Worm (Caenorhabditis elegans) whole organism, young adult: ENCODE data around the gene Y46G5A.7.

Experiments used
- F37B4.10 ChIP-seq: fragments of 200-800 bp; sonication (Bioruptor generic); IDR thresholded peaks from 2 replicates; pipeline ENCODE4 v1.3.6; 2022; ENCODE audit warnings: missing genetic modification characterization, missing compliant biosample characterization
- Y95B8A.8 ChIP-seq: fragments of 200-800 bp; sonication (Bioruptor generic); IDR thresholded peaks from 2 replicates; pipeline ENCODE4 v1.3.6; 2022; ENCODE audit warnings: missing genetic modification reagents, missing genetic modification characterization, missing compliant biosample characterization
- hlh-12 ChIP-seq: sonication (generic microtip); optimal IDR thresholded peaks from 2 replicates; lab custom pipeline; 2016; ENCODE audit warnings: missing genetic modification characterization, missing compliant biosample characterization
- hlh-26 ChIP-seq: fragments of 200-800 bp; sonication (Bioruptor generic); conservative IDR thresholded peaks from 2 replicates; pipeline ENCODE4 v1.3.6; 2022; ENCODE audit warnings: missing genetic modification reagents, missing genetic modification characterization, missing compliant biosample characterization
- nfya-1 ChIP-seq: sonication (generic microtip); optimal IDR thresholded peaks from 2 replicates; lab custom pipeline; 2017; ENCODE audit warnings: antibody characterized with exemption, missing compliant biosample characterization, missing genetic modification characterization, borderline replicate concordance; ENCODE audit not compliant: insufficient read depth
- nhr-90 ChIP-seq: sonication (generic microtip); optimal IDR thresholded peaks from 2 replicates; lab custom pipeline; 2016; ENCODE audit warnings: missing genotype, mild to moderate bottlenecking, missing genetic modification characterization, missing compliant biosample characterization

ce11 chrII:12715757-12716350, 40.3 kb downstream of the Y46G5A.7 start:
- TF ChIP-seq nhr-90 (tag; lab: Kevin White, UChicago) = no peak
- TF ChIP-seq hlh-26 = no peak
- TF ChIP-seq hlh-12 = no peak
- no peak for TF ChIP-seq Y95B8A.8
- no peak for TF ChIP-seq F37B4.10
- TF ChIP-seq nfya-1 = no peak
